Worm (Caenorhabditis elegans) whole organism, late embryonic: Measurements from ENCODE around the gene T13A10.64.

Experiments
- C08G9.2 ChIP-seq: sonication (generic microtip); optimal IDR thresholded peaks from 2 replicates; lab custom pipeline; 2016; ENCODE audit warnings: mild to moderate bottlenecking, missing genetic modification characterization, moderate library complexity, missing compliant biosample characterization
- K02D7.2 ChIP-seq: sonication (generic microtip); optimal IDR thresholded peaks from 2 replicates; lab custom pipeline; 2017; ENCODE audit warnings: mild to moderate bottlenecking, missing genetic modification characterization, missing compliant biosample characterization
- K09A11.1 ChIP-seq: sonication (generic microtip); optimal IDR thresholded peaks from 2 replicates; lab custom pipeline; 2017; ENCODE audit warnings: antibody characterized with exemption, mild to moderate bottlenecking, missing genetic modification characterization, missing compliant biosample characterization; ENCODE audit not compliant: insufficient read depth
- ama-1 ChIP-seq: fragments of 150-350 bp; optimal IDR thresholded peaks from 2 replicates; lab custom pipeline; 2014
- ceh-18 ChIP-seq: sonication (generic microtip); optimal IDR thresholded peaks from 2 replicates; lab custom pipeline; 2016; ENCODE audit warnings: missing genetic modification characterization, missing compliant biosample characterization
- ceh-2 ChIP-seq: sonication (generic microtip); optimal IDR thresholded peaks from 2 replicates; lab custom pipeline; 2016; ENCODE audit warnings: missing genotype, missing genetic modification characterization, missing compliant biosample characterization
- ceh-30 ChIP-seq: fragments of 150-350 bp; optimal IDR thresholded peaks from 2 replicates; lab custom pipeline; 2014; ENCODE audit warnings: missing biosample characterization, missing genetic modification characterization
- ceh-31 ChIP-seq: sonication (generic microtip); optimal IDR thresholded peaks from 2 replicates; lab custom pipeline; 2016; ENCODE audit warnings: missing genetic modification characterization, missing compliant biosample characterization
- ceh-34 ChIP-seq: sonication (generic microtip); optimal IDR thresholded peaks from 2 replicates; lab custom pipeline; 2016; ENCODE audit warnings: mild to moderate bottlenecking, missing genetic modification characterization, missing compliant biosample characterization
- ceh-6 ChIP-seq: fragments of 200-800 bp; sonication (Bioruptor generic); optimal IDR thresholded peaks from 2 replicates; lab custom pipeline; 2018; ENCODE audit warnings: mild to moderate bottlenecking, missing genetic modification characterization, missing compliant biosample characterization
- dmd-4 ChIP-seq: sonication (generic microtip); optimal IDR thresholded peaks from 2 replicates; lab custom pipeline; 2016; ENCODE audit warnings: borderline replicate concordance, missing genetic modification characterization, missing compliant biosample characterization
- elt-2 ChIP-seq: sonication (generic microtip); optimal IDR thresholded peaks from 2 replicates; lab custom pipeline; 2016; ENCODE audit warnings: missing genetic modification reagents, missing genetic modification characterization, missing compliant biosample characterization
- ets-4 ChIP-seq: sonication (generic microtip); optimal IDR thresholded peaks from 2 replicates; lab custom pipeline; 2016; ENCODE audit warnings: missing genetic modification characterization, missing compliant biosample characterization
- eyg-1 ChIP-seq: sonication (generic microtip); optimal IDR thresholded peaks from 2 replicates; lab custom pipeline; 2016; ENCODE audit warnings: missing genotype, missing genetic modification characterization, missing compliant biosample characterization
- fax-1 ChIP-seq: sonication (generic microtip); optimal IDR thresholded peaks from 2 replicates; lab custom pipeline; 2016; ENCODE audit warnings: missing genotype, missing genetic modification characterization, missing compliant biosample characterization
- gmeb-2 ChIP-seq: sonication (generic microtip); optimal IDR thresholded peaks from 2 replicates; lab custom pipeline; 2016; ENCODE audit warnings: missing genetic modification characterization, inconsistent platforms, missing compliant biosample characterization
- hlh-15 ChIP-seq: sonication (generic microtip); optimal IDR thresholded peaks from 2 replicates; lab custom pipeline; 2016; ENCODE audit warnings: missing genetic modification characterization, missing compliant biosample characterization
- hlh-8 ChIP-seq: sonication (generic microtip); optimal IDR thresholded peaks from 2 replicates; lab custom pipeline; 2016; ENCODE audit warnings: missing genotype, missing genetic modification characterization, missing compliant biosample characterization
- madf-2 ChIP-seq: sonication (generic microtip); optimal IDR thresholded peaks from 2 replicates; lab custom pipeline; 2017; ENCODE audit warnings: missing genetic modification characterization, missing compliant biosample characterization
- mec-3 ChIP-seq: sonication (generic microtip); optimal IDR thresholded peaks from 2 replicates; lab custom pipeline; 2016; ENCODE audit warnings: borderline replicate concordance, missing genetic modification characterization, missing compliant biosample characterization
- nfya-1 ChIP-seq: sonication (generic microtip); optimal IDR thresholded peaks from 2 replicates; lab custom pipeline; 2017; ENCODE audit warnings: missing genetic modification characterization, mild to moderate bottlenecking, missing compliant biosample characterization, antibody characterized with exemption, moderate library complexity
- nhr-232 ChIP-seq: sonication (generic microtip); optimal IDR thresholded peaks from 2 replicates; lab custom pipeline; 2016; ENCODE audit warnings: missing genetic modification characterization, missing compliant biosample characterization
- pat-9 ChIP-seq: fragments of 200-800 bp; sonication (Bioruptor generic); optimal IDR thresholded peaks from 2 replicates; lab custom pipeline; 2018; ENCODE audit warnings: mild to moderate bottlenecking, missing genetic modification characterization, moderate library complexity, missing compliant biosample characterization
- pax-1 ChIP-seq: fragments of 150-350 bp; optimal IDR thresholded peaks from 2 replicates; lab custom pipeline; 2014; ENCODE audit warnings: missing biosample characterization, missing genetic modification characterization
- pha-2 ChIP-seq: sonication (generic microtip); optimal IDR thresholded peaks from 2 replicates; lab custom pipeline; 2017; ENCODE audit warnings: mild to moderate bottlenecking, missing genetic modification characterization, missing compliant biosample characterization
- pqm-1 ChIP-seq: sonication (generic microtip); optimal IDR thresholded peaks from 2 replicates; lab custom pipeline; 2016; ENCODE audit warnings: missing genetic modification characterization, missing compliant biosample characterization
- pros-1 ChIP-seq: fragments of 150-350 bp; optimal IDR thresholded peaks from 2 replicates; lab custom pipeline; 2014; ENCODE audit warnings: missing biosample characterization, missing genetic modification reagents, missing genetic modification characterization
- sdc-2 ChIP-seq: sonication (generic microtip); optimal IDR thresholded peaks from 2 replicates; lab custom pipeline; 2016; ENCODE audit warnings: missing genotype, missing genetic modification characterization, missing compliant biosample characterization
- sox-2 ChIP-seq: fragments of 200-800 bp; sonication (Bioruptor generic); IDR thresholded peaks from 2 replicates; pipeline ENCODE4 v1.3.6; 2022; ENCODE audit warnings: missing genetic modification reagents, missing genetic modification characterization, missing compliant biosample characterization
- sox-4 ChIP-seq: sonication (generic microtip); optimal IDR thresholded peaks from 2 replicates; lab custom pipeline; 2017; ENCODE audit warnings: mild to moderate bottlenecking, missing genetic modification characterization, inconsistent platforms, missing compliant biosample characterization
- tbx-2 ChIP-seq: sonication (generic microtip); optimal IDR thresholded peaks from 2 replicates; lab custom pipeline; 2016; ENCODE audit warnings: missing genetic modification characterization, missing compliant biosample characterization
- ttx-3 ChIP-seq: sonication (generic microtip); optimal IDR thresholded peaks from 2 replicates; lab custom pipeline; 2016; ENCODE audit warnings: missing genetic modification reagents, missing genetic modification characterization, missing compliant biosample characterization
- unc-3 ChIP-seq, 2 experiments: fragments of 200-800 bp in 1 of 2; sonication (Bioruptor generic) in 1 of 2; sonication (generic microtip) in 1 of 2; conservative IDR thresholded peaks in 1 of 2; optimal IDR thresholded peaks in 1 of 2; 2 replicates each; pipeline versions ENCODE4 v1.3.6 to Lab custom; 2016 to 2022; ENCODE audit warnings: missing compliant biosample characterization in 2 of 2, missing genetic modification characterization in 2 of 2, missing genetic modification reagents in 1 of 2
- unc-55 ChIP-seq: sonication (generic microtip); optimal IDR thresholded peaks from 2 replicates; lab custom pipeline; 2017; ENCODE audit warnings: missing biosample characterization, missing genetic modification reagents, missing genetic modification characterization
- unc-86 ChIP-seq: sonication (generic microtip); optimal IDR thresholded peaks from 2 replicates; lab custom pipeline; 2016; ENCODE audit warnings: missing genetic modification characterization, missing compliant biosample characterization
- zip-5 ChIP-seq: sonication (generic microtip); optimal IDR thresholded peaks from 2 replicates; lab custom pipeline; 2016; ENCODE audit warnings: missing genetic modification characterization, missing compliant biosample characterization
- ztf-16 ChIP-seq: sonication (generic microtip); optimal IDR thresholded peaks from 2 replicates; lab custom pipeline; 2017; ENCODE audit warnings: missing genetic modification characterization, missing compliant biosample characterization

The T13A10.64 gene

DNA sequence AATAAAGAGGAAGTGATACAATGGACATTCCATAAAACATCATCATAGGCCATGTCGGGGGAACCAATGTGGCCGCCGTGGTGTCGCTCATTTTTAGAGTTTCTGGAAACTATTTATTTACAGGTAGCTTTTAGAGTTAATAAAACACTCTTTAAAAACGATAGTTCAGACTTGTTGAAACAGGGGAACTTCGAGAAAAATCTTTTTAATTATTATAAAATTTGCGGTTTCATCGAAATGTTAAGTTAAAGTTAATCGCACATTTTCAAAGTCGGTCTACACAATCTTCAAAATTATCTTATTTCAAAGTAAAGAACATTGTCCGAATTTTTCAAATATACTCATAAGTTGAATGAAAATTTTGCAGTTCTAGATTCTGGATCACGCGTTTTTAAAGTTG is 29.5 kb downstream of the T13A10.64 start, which contains the start of gene ops-1:
Gene ops-1 (minus strand): TSS at position 101 of the 400 bp plus-strand sequence.
- TF ChIP-seq sdc-2 (tag; lab: Kevin White, UChicago): no peak
- no peak for TF ChIP-seq unc-55
- TF ChIP-seq fax-1: no peak
- no peak for TF ChIP-seq zip-5 (tag; lab: Kevin White, UChicago)

DNA sequence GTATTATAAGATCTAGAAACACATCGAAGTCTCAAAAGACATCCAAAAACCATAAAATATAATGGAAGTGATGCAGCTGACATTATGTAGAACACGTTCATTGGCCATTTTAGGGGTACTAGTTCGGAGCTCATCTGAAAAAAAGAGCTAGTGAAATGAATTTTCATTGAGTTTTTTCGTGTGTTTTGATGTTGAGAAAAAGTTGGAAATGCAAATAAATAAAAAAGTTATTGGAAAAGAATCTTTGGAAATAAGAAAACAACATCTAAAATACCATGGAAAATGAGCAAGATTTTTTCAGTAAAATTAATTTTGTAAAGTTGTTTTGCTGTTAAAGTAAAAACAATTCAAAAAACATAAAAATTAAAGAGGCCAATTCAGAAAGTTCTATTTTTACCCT is 36.0 kb downstream of the T13A10.64 start, which contains the start of gene srv-24:
Gene srv-24 (minus strand): TSS at position 101 of the 400 bp plus-strand sequence.
- TF ChIP-seq unc-3 (GFP tag; conservative IDR thresholded peaks at IDR 0.05; lab: Robert Waterston, UW) (no peak), unc-3 (tag; optimal IDR thresholded peaks at IDR 0.05; lab: Kevin White, UChicago) (no peak), ceh-34 (no peak), pros-1 (tag; lab: Kevin White, UChicago) (no peak), K02D7.2 (tag; lab: Kevin White, UChicago) (no peak), ttx-3 (no peak), ceh-30 (no peak), mec-3 (tag; lab: Kevin White, UChicago) (no peak), unc-55 (no peak), sox-4 (tag; lab: Kevin White, UChicago) (no peak), eyg-1 (tag; lab: Kevin White, UChicago) (no peak), madf-2 (tag; lab: Kevin White, UChicago) (no peak), pat-9 (tag; lab: Kevin White, UChicago) (no peak), gmeb-2 (tag; lab: Kevin White, UChicago) (no peak), ceh-18 (tag; lab: Kevin White, UChicago) (no peak), C08G9.2 (tag; lab: Kevin White, UChicago) (no peak), hlh-8 (tag; lab: Kevin White, UChicago) (no peak), K09A11.1 (no peak), pax-1 (tag; lab: Kevin White, UChicago) (no peak)

DNA sequence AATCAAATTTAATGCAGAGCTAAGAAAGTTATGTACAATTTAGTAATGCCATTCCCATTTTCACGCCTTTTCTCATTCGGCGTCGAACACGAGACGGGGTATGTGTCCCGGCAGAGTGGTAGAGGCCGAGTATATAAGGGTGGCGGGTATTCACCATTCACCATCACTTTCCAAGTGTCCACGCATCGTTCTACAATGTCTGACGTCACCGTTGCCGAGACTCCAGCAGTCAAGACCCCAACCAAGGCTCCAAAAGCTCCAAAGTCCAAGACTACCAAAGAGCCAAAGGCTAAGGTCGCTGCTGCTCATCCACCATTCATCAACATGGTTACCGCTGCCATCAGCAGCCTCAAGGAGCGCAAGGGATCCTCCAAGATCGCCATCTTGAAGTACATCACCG is 39.3 kb downstream of the T13A10.64 start, which contains the start of gene hil-2:
Gene hil-2 (plus strand): TSS at position 160 of the 400 bp plus-strand sequence.
- TF ChIP-seq K09A11.1 (no peak), ama-1 (lab: Kevin White, UChicago) (peak; percentile 34), elt-2 (tag; lab: Kevin White, UChicago) (peak; percentile 26), ceh-31 (tag; lab: Kevin White, UChicago) (peak; percentile 53)

DNA sequence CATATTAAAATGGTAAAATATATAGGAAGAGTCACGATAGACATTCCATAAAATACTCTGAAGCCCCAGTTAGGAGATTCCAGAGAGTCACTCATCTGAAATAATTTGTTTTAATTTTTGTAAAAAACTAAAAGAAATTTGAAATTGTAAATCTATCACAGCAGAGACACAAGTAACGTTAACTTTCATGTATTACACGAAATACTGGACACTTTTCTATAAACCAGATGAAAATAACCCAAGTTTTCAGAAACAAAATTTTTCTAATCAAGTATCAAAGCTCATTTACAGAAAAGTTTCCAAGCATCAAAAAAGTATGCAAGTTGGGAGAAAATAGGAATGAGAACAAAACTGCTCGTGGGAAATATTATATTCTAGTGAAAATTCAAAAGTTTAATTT is 43.5 kb downstream of the T13A10.64 start, which contains the start of gene srv-27:
Gene srv-27 (minus strand): TSS at position 101 of the 400 bp plus-strand sequence.
- TF ChIP-seq pha-2 (tag; lab: Kevin White, UChicago) (no peak), ztf-16 (tag; lab: Kevin White, UChicago) (no peak), ceh-34 (no peak), tbx-2 (tag; lab: Kevin White, UChicago) (no peak), K09A11.1 (no peak), pat-9 (tag; lab: Kevin White, UChicago) (no peak), dmd-4 (tag; lab: Kevin White, UChicago) (no peak), ceh-2 (tag; lab: Kevin White, UChicago) (no peak), ama-1 (lab: Kevin White, UChicago) (no peak), ceh-6 (no peak), ceh-18 (tag; lab: Kevin White, UChicago) (no peak), C08G9.2 (tag; lab: Kevin White, UChicago) (no peak)

DNA sequence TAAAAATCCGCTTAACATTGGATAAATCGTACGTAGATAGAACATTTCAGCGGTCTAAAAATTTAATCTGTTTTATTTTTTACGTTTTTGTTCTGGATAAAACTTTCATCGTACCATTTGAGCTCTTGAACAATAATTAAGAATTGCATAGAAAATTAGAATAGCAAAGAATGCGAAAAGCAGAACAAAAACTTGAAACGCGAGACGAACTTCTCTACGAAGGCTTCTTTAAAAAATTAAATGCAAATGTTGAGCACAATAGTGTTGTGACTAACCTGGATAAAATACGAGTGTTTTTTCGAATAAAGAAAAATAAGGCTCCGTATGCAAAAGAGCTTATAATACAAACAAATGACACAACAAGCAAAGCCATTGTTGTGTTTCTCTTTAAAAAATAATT is 44.8 kb downstream of the T13A10.64 start:
- TF ChIP-seq pqm-1 (no peak), unc-3 (GFP tag; conservative IDR thresholded peaks at IDR 0.05; lab: Robert Waterston, UW) (no peak), unc-3 (tag; optimal IDR thresholded peaks at IDR 0.05; lab: Kevin White, UChicago) (no peak), ttx-3 (no peak), hlh-15 (tag; lab: Kevin White, UChicago) (no peak), nhr-232 (no peak), unc-86 (no peak), madf-2 (tag; lab: Kevin White, UChicago) (no peak), ets-4 (tag; lab: Kevin White, UChicago) (no peak), nfya-1 (no peak), sox-2 (GFP tag; lab: Robert Waterston, UW) (no peak)
- TF ChIP-seq, all 69 proteins: peak for 0
